Worm (Caenorhabditis elegans) whole organism, mixed stage, embryonic: Measurements from ENCODE around the gene T01B4.3.

Experiments
- bed-3 ChIP-seq: fragments of 200-800 bp; sonication (Bioruptor generic); optimal IDR thresholded peaks from 3 replicates; lab custom pipeline; 2018; ENCODE audit warnings: mild to moderate bottlenecking, missing genetic modification characterization, moderate library complexity, missing compliant biosample characterization
- blmp-1 ChIP-seq: fragments of 150-350 bp; optimal IDR thresholded peaks from 2 replicates; lab custom pipeline; 2014; ENCODE audit warnings: missing biosample characterization, missing genetic modification characterization
- ceh-39 ChIP-seq: fragments of 150-350 bp; optimal IDR thresholded peaks from 2 replicates; lab custom pipeline; 2014; ENCODE audit warnings: missing biosample characterization, missing genetic modification characterization
- ceh-83 ChIP-seq: fragments of 200-800 bp; sonication (Bioruptor generic); optimal IDR thresholded peaks from 2 replicates; lab custom pipeline; 2018; ENCODE audit warnings: mild to moderate bottlenecking, missing genetic modification characterization, missing compliant biosample characterization
- ces-1 ChIP-seq: fragments of 150-350 bp; optimal IDR thresholded peaks from 2 replicates; lab custom pipeline; 2014; ENCODE audit warnings: missing biosample characterization, missing genetic modification reagents, missing genetic modification characterization
- drap-1 ChIP-seq: fragments of 200-800 bp; sonication (Bioruptor generic); optimal IDR thresholded peaks from 3 replicates; lab custom pipeline; 2018; ENCODE audit warnings: mild to moderate bottlenecking, missing genetic modification characterization, missing compliant biosample characterization
- elt-1 ChIP-seq: sonication (generic microtip); optimal IDR thresholded peaks from 2 replicates; lab custom pipeline; 2017; ENCODE audit warnings: missing genetic modification characterization, mild to moderate bottlenecking, missing compliant biosample characterization, antibody characterized with exemption, moderate library complexity, borderline replicate concordance; ENCODE audit not compliant: insufficient read depth
- elt-3 ChIP-seq: fragments of 150-350 bp; optimal IDR thresholded peaks from 2 replicates; lab custom pipeline; 2014; ENCODE audit warnings: missing biosample characterization, missing genetic modification characterization
- flh-1 ChIP-seq: fragments of 200-800 bp; sonication (Bioruptor generic); optimal IDR thresholded peaks from 2 replicates; lab custom pipeline; 2018; ENCODE audit warnings: mild to moderate bottlenecking, missing genetic modification characterization, moderate library complexity, missing compliant biosample characterization
- hlh-1 ChIP-seq: fragments of 150-350 bp; optimal IDR thresholded peaks from 2 replicates; lab custom pipeline; 2014; ENCODE audit warnings: missing biosample characterization, missing genetic modification reagents, missing genetic modification characterization
- lin-13 ChIP-seq: fragments of 150-350 bp; optimal IDR thresholded peaks from 2 replicates; lab custom pipeline; 2014; ENCODE audit warnings: missing biosample characterization, missing genetic modification characterization
- lin-32 ChIP-seq: fragments of 200-800 bp; sonication (Bioruptor generic); optimal IDR thresholded peaks from 2 replicates; lab custom pipeline; 2018; ENCODE audit warnings: mild to moderate bottlenecking, missing genetic modification characterization, missing compliant biosample characterization
- lsy-2 ChIP-seq: fragments of 150-350 bp; optimal IDR thresholded peaks from 2 replicates; lab custom pipeline; 2014; ENCODE audit warnings: missing biosample characterization, missing genetic modification characterization
- mep-1 ChIP-seq: fragments of 150-350 bp; optimal IDR thresholded peaks from 2 replicates; lab custom pipeline; 2017; ENCODE audit warnings: missing biosample characterization, missing genetic modification reagents, missing genetic modification characterization, inconsistent platforms
- nhr-12 ChIP-seq: fragments of 150-350 bp; optimal IDR thresholded peaks from 2 replicates; lab custom pipeline; 2014; ENCODE audit warnings: missing biosample characterization, missing genetic modification characterization
- nhr-2 ChIP-seq: fragments of 150-350 bp; optimal IDR thresholded peaks from 2 replicates; lab custom pipeline; 2014; ENCODE audit warnings: missing biosample characterization, missing genetic modification characterization
- nhr-237 ChIP-seq: fragments of 150-350 bp; optimal IDR thresholded peaks from 2 replicates; lab custom pipeline; 2014; ENCODE audit warnings: missing biosample characterization, missing genetic modification characterization
- nhr-28 ChIP-seq: fragments of 150-350 bp; optimal IDR thresholded peaks from 2 replicates; lab custom pipeline; 2014; ENCODE audit warnings: missing biosample characterization, missing genetic modification characterization
- nhr-76 ChIP-seq: sonication (generic microtip); optimal IDR thresholded peaks from 2 replicates; lab custom pipeline; 2017; ENCODE audit warnings: missing biosample characterization, missing genetic modification characterization
- pha-4 ChIP-seq: fragments of 150-350 bp; optimal IDR thresholded peaks from 2 replicates; lab custom pipeline; 2018; ENCODE audit warnings: missing biosample characterization, missing genetic modification reagents, missing genetic modification characterization
- sem-2 ChIP-seq: fragments of 200-800 bp; sonication (Bioruptor generic); optimal IDR thresholded peaks from 2 replicates; lab custom pipeline; 2018; ENCODE audit warnings: mild to moderate bottlenecking, missing genetic modification characterization, missing compliant biosample characterization
- snpc-4 ChIP-seq: fragments of 150-350 bp; optimal IDR thresholded peaks from 2 replicates; lab custom pipeline; 2014; ENCODE audit warnings: missing biosample characterization, missing genetic modification characterization
- sptf-1 ChIP-seq: sonication (generic microtip); optimal IDR thresholded peaks from 2 replicates; lab custom pipeline; 2017; ENCODE audit warnings: mild to moderate bottlenecking, missing genetic modification characterization, moderate library complexity, missing compliant biosample characterization
- unc-120 ChIP-seq: sonication (generic microtip); optimal IDR thresholded peaks from 2 replicates; lab custom pipeline; 2017; ENCODE audit warnings: missing genetic modification characterization, missing compliant biosample characterization; ENCODE audit not compliant: poor library complexity, severe bottlenecking
- unc-39 ChIP-seq: fragments of 150-350 bp; optimal IDR thresholded peaks from 2 replicates; lab custom pipeline; 2014; ENCODE audit warnings: missing biosample characterization, missing genetic modification characterization
- unc-62 ChIP-seq: fragments of 150-350 bp; optimal IDR thresholded peaks from 2 replicates; lab custom pipeline; 2014; ENCODE audit warnings: missing biosample characterization, missing genetic modification reagents, missing genetic modification characterization
- zip-8 ChIP-seq: fragments of 150-350 bp; optimal IDR thresholded peaks from 2 replicates; lab custom pipeline; 2014; ENCODE audit warnings: missing biosample characterization, missing genetic modification characterization
- ztf-11 ChIP-seq: fragments of 150-350 bp; optimal IDR thresholded peaks from 2 replicates; lab custom pipeline; 2014; ENCODE audit warnings: missing biosample characterization, missing genetic modification characterization

Gene T01B4.3

ce11 chrX:16356341-16356740, 38.8 kb upstream of the T01B4.3 start:
- TF ChIP-seq zip-8: no peak
- TF ChIP-seq ces-1: no peak
- no peak for TF ChIP-seq snpc-4
- TF ChIP-seq sem-2 (GFP tag; lab: Kevin White, UChicago): no peak
- TF ChIP-seq nhr-12 (tag; lab: Kevin White, UChicago): no peak
- no peak for TF ChIP-seq lin-13 (tag; lab: Kevin White, UChicago)
- TF ChIP-seq unc-62 (GFP tag; lab: Kevin White, UChicago): no peak
- no peak for TF ChIP-seq pha-4 (tag; lab: Kevin White, UChicago)
- TF ChIP-seq nhr-2: no peak

- TF ChIP-seq elt-3 (tag; lab: Kevin White, UChicago): no peak
- no peak for TF ChIP-seq lin-32 (GFP tag; lab: Kevin White, UChicago)
- no peak for TF ChIP-seq ztf-11 (tag; lab: Kevin White, UChicago)
These were observed 37.2 kb upstream of the T01B4.3 start, which contains the start of gene nhr-28 for ce11 chrX:16354598-16355211. Gene nhr-28, plus strand, starts transcription at chrX:16354976.

ce11 chrX:16352503-16352902, 35.0 kb upstream of the T01B4.3 start:
- TF ChIP-seq lsy-2 (tag; lab: Kevin White, UChicago) (no peak), sptf-1 (no peak), unc-39 (tag; lab: Kevin White, UChicago) (no peak), hlh-1 (tag; lab: Kevin White, UChicago) (no peak), ceh-39 (tag; lab: Kevin White, UChicago) (no peak), nhr-76 (tag; lab: Kevin White, UChicago) (no peak), bed-3 (GFP tag; lab: Kevin White, UChicago) (no peak), nhr-12 (tag; lab: Kevin White, UChicago) (no peak), elt-3 (tag; lab: Kevin White, UChicago) (no peak), ces-1 (no peak), drap-1 (no peak), pha-4 (tag; lab: Kevin White, UChicago) (no peak), mep-1 (tag; lab: Kevin White, UChicago) (no peak), elt-1 (tag; lab: Kevin White, UChicago) (no peak), nhr-237 (tag; lab: Kevin White, UChicago) (no peak), zip-8 (no peak)

- TF ChIP-seq unc-62 (GFP tag; lab: Kevin White, UChicago) (peak; percentile 29), nhr-28 (no peak), elt-1 (tag; lab: Kevin White, UChicago) (peak; percentile 65), drap-1 (no peak)
These were observed 31.5 kb upstream of the T01B4.3 start for ce11 chrX:16349019-16349418.

- TF ChIP-seq ces-1 (no peak), snpc-4 (no peak), blmp-1 (tag; lab: Kevin White, UChicago) (no peak), ceh-83 (no peak), flh-1 (GFP tag; lab: Kevin White, UChicago) (no peak)
These were observed 28.8 kb upstream of the T01B4.3 start for ce11 chrX:16346212-16346883.

- TF ChIP-seq pha-4 (tag; lab: Kevin White, UChicago) (no peak), nhr-12 (tag; lab: Kevin White, UChicago) (no peak), lin-13 (tag; lab: Kevin White, UChicago) (no peak), nhr-237 (tag; lab: Kevin White, UChicago) (no peak), unc-120 (tag; lab: Kevin White, UChicago) (no peak), flh-1 (GFP tag; lab: Kevin White, UChicago) (no peak), blmp-1 (tag; lab: Kevin White, UChicago) (no peak)
- TF ChIP-seq, all 35 proteins: peak for 0
These were observed 27.8 kb upstream of the T01B4.3 start for ce11 chrX:16345296-16345695.
